Fruit fly (Drosophila melanogaster) S2 (cell line): Measurements from ENCODE around the gene Lamtor5.

Source experiments
- CG8478 ChIP-seq: fragments of >200 bp; optimal IDR thresholded peaks from 2 replicates; lab custom pipeline; 2018
- CTCF ChIP-seq, 2 experiments: fragments of >200 bp; optimal IDR thresholded peaks; 2 replicates each; lab custom pipeline; 2018

DNA sequence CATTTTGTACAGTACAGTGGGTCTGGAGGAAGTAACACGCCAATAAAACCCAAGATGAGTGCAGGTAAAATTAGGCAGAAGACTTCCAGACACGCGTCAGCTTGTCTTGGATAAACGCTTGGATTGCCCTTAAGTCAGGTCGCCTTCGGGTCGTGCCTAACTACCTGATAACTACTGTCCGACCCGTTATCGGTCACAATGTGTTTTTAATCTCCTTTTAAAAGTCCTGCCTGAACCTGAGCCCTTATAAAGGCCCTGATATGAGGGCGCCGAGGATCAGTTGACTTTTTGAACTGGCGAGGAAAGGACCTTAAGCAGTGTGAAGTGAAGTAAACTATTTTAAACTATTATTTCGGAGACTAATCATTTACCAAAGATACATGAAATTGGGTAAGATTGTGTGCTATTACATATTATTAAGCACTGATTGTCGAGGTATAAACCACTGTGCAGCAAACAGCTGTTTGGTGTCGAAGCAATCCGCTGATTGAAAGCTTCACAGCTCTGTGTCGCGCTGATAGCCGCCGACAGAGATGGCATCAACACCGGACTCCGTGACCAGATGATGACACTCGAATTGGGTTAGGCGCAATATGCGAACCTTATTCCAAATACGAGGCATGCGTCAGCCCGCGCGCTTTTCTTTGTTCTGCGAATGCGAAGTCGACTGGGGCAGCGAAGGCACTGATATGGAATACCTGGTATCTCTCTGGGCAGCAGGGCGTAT, 34.7 kb downstream of the Lamtor5 start:
- TF ChIP-seq CG8478 (lab: Kevin White, UChicago) (no peak), CTCF (optimal IDR thresholded peaks at IDR 0.05; lab: Kevin White, UChicago) (no peak)
